Fruit fly (Drosophila melanogaster) whole organism, embryonic: ENCODE data around the gene Ccdc58.

Experiments used
- Bteb2 ChIP-seq: fragments of 200-800 bp; sonication (Bioruptor generic); optimal IDR thresholded peaks from 2 replicates; lab custom pipeline; 2016; ENCODE audit warnings: missing biosample characterization, missing genetic modification characterization
- CG11085 ChIP-seq: fragments of 200-800 bp; sonication (Bioruptor generic); IDR thresholded peaks from 2 replicates; pipeline ENCODE4 v1.3.6; 2022; ENCODE audit warnings: missing biosample characterization, missing genetic modification characterization
- CG1233 ChIP-seq: fragments of 200-800 bp; sonication (Bioruptor generic); optimal IDR thresholded peaks from 4 replicates; lab custom pipeline; 2018; ENCODE audit warnings: missing biosample characterization, mild to moderate bottlenecking, missing genetic modification characterization
- CG14710 ChIP-seq: fragments of 200-800 bp; sonication (Bioruptor generic); optimal IDR thresholded peaks from 3 replicates; lab custom pipeline; 2019; ENCODE audit warnings: missing biosample characterization, mild to moderate bottlenecking, missing genetic modification characterization, moderate library complexity
- CG16863 ChIP-seq: fragments of 200-800 bp; sonication (Bioruptor generic); optimal IDR thresholded peaks from 3 replicates; lab custom pipeline; 2016; ENCODE audit warnings: missing biosample characterization, missing genetic modification characterization
- CG3995 ChIP-seq: fragments of 200-800 bp; sonication (Bioruptor generic); optimal IDR thresholded peaks from 3 replicates; lab custom pipeline; 2016; ENCODE audit warnings: missing biosample characterization, missing genetic modification characterization
- CG4404 ChIP-seq: fragments of 200-800 bp; sonication (Bioruptor generic); IDR thresholded peaks from 2 replicates; pipeline ENCODE4 v1.3.6; 2022; ENCODE audit warnings: missing biosample characterization, missing genetic modification characterization
- CG4707 ChIP-seq: fragments of 200-800 bp; sonication (Bioruptor generic); optimal IDR thresholded peaks from 2 replicates; lab custom pipeline; 2018; ENCODE audit warnings: missing biosample characterization, mild to moderate bottlenecking, missing genetic modification characterization, moderate library complexity
- CG6272 ChIP-seq: fragments of 200-800 bp; sonication (Bioruptor generic); IDR thresholded peaks from 2 replicates; pipeline ENCODE4 v1.3.6; 2022; ENCODE audit warnings: missing biosample characterization, missing genetic modification characterization
- CG6689 ChIP-seq: fragments of 200-800 bp; sonication (Bioruptor generic); IDR thresholded peaks from 2 replicates; pipeline ENCODE4 v1.3.6; 2022; ENCODE audit warnings: missing biosample characterization, missing genetic modification characterization
- CG6791 ChIP-seq: fragments of 200-800 bp; sonication (Bioruptor generic); IDR thresholded peaks from 3 replicates; pipeline ENCODE4 v1.3.6; 2022; ENCODE audit warnings: missing biosample characterization, missing genetic modification characterization; ENCODE audit not compliant: partially characterized antibody
- CG6854 ChIP-seq: fragments of 200-800 bp; sonication (Bioruptor generic); optimal IDR thresholded peaks from 3 replicates; lab custom pipeline; 2017; ENCODE audit warnings: missing biosample characterization, mild to moderate bottlenecking, missing genetic modification characterization
- CG7786 ChIP-seq: fragments of 200-800 bp; sonication (Bioruptor generic); optimal IDR thresholded peaks from 2 replicates; lab custom pipeline; 2016; ENCODE audit warnings: missing biosample characterization, missing genetic modification characterization
- CG8281 ChIP-seq: fragments of 200-800 bp; sonication (Bioruptor generic); optimal IDR thresholded peaks from 2 replicates; lab custom pipeline; 2018; ENCODE audit warnings: missing biosample characterization, mild to moderate bottlenecking, missing genetic modification characterization, moderate library complexity
- CG9932 ChIP-seq: fragments of 200-800 bp; sonication (Bioruptor generic); IDR thresholded peaks from 2 replicates; pipeline ENCODE4 v1.3.6; 2022; ENCODE audit warnings: missing biosample characterization, missing genetic modification characterization
- CTCF ChIP-seq: fragments of 200-800 bp; sonication (Bioruptor generic); optimal IDR thresholded peaks from 2 replicates; lab custom pipeline; 2017; ENCODE audit warnings: missing biosample characterization, mild to moderate bottlenecking, missing genetic modification characterization, moderate library complexity
- CoRest ChIP-seq: fragments of 200-800 bp; sonication (Bioruptor generic); optimal IDR thresholded peaks from 3 replicates; lab custom pipeline; 2018; ENCODE audit warnings: missing biosample characterization, mild to moderate bottlenecking, missing genetic modification characterization, moderate library complexity
- Doc2 ChIP-seq: fragments of 200-800 bp; sonication (Bioruptor generic); IDR thresholded peaks from 2 replicates; pipeline ENCODE4 v1.3.6; 2022; ENCODE audit warnings: missing biosample characterization, missing genetic modification characterization
- Dp ChIP-seq: fragments of 200-800 bp; sonication (Bioruptor generic); optimal IDR thresholded peaks from 2 replicates; lab custom pipeline; 2018; ENCODE audit warnings: missing biosample characterization, mild to moderate bottlenecking, missing genetic modification characterization, moderate library complexity
- HHEX ChIP-seq: fragments of 200-800 bp; sonication (Bioruptor generic); optimal IDR thresholded peaks from 3 replicates; lab custom pipeline; 2017; ENCODE audit warnings: missing biosample characterization, mild to moderate bottlenecking, missing genetic modification characterization, missing genetic modification reagents
- HLH54F ChIP-seq: fragments of 200-800 bp; sonication (Bioruptor generic); optimal IDR thresholded peaks from 3 replicates; lab custom pipeline; 2016; ENCODE audit warnings: missing biosample characterization, missing genetic modification characterization
- Hmx ChIP-seq: fragments of 200-800 bp; sonication (Bioruptor generic); optimal IDR thresholded peaks from 2 replicates; lab custom pipeline; 2016; ENCODE audit warnings: missing biosample characterization, missing genetic modification characterization
- Hsf ChIP-seq: fragments of 200-800 bp; sonication (Bioruptor generic); optimal IDR thresholded peaks from 3 replicates; lab custom pipeline; 2016; ENCODE audit warnings: missing biosample characterization, missing genetic modification characterization
- Lim3 ChIP-seq: fragments of 200-800 bp; sonication (Bioruptor generic); IDR thresholded peaks from 2 replicates; pipeline ENCODE4 v1.3.6; 2022; ENCODE audit warnings: missing biosample characterization, missing genetic modification characterization
- NC2α ChIP-seq: fragments of 200-800 bp; sonication (Bioruptor generic); optimal IDR thresholded peaks from 2 replicates; lab custom pipeline; 2016; ENCODE audit warnings: missing biosample characterization, missing genetic modification characterization
- PHDP ChIP-seq: fragments of 200-800 bp; sonication (Bioruptor generic); optimal IDR thresholded peaks from 3 replicates; lab custom pipeline; 2018; ENCODE audit warnings: missing biosample characterization, mild to moderate bottlenecking, missing genetic modification characterization, moderate library complexity
- Ptx1 ChIP-seq: fragments of 200-800 bp; sonication (Bioruptor generic); IDR thresholded peaks from 2 replicates; pipeline ENCODE4 v1.3.6; 2022; ENCODE audit warnings: missing biosample characterization, missing genetic modification characterization
- Ravus ChIP-seq: fragments of 200-800 bp; sonication (Bioruptor generic); IDR thresholded peaks from 2 replicates; pipeline ENCODE4 v1.3.6; 2022; ENCODE audit warnings: missing biosample characterization, missing genetic modification characterization
- Sry-δ ChIP-seq: fragments of 200-800 bp; sonication (Bioruptor generic); optimal IDR thresholded peaks from 2 replicates; lab custom pipeline; 2016; ENCODE audit warnings: missing biosample characterization, missing genetic modification characterization
- Xbp1 ChIP-seq: fragments of 200-800 bp; sonication (Bioruptor generic); optimal IDR thresholded peaks from 3 replicates; lab custom pipeline; 2016; ENCODE audit warnings: missing biosample characterization, mild to moderate bottlenecking, missing genetic modification characterization
- abd-A ChIP-seq: fragments of 200-800 bp; sonication (Bioruptor generic); optimal IDR thresholded peaks from 3 replicates; lab custom pipeline; 2019; ENCODE audit warnings: missing biosample characterization, mild to moderate bottlenecking, missing genetic modification characterization, moderate library complexity
- amos ChIP-seq: fragments of 200-800 bp; sonication (Bioruptor generic); IDR thresholded peaks from 2 replicates; pipeline ENCODE4 v1.3.6; 2022; ENCODE audit warnings: missing biosample characterization, missing genetic modification characterization; ENCODE audit not compliant: partially characterized antibody
- bcd ChIP-seq: fragments of 200-800 bp; sonication (Bioruptor generic); optimal IDR thresholded peaks from 2 replicates; lab custom pipeline; 2017; ENCODE audit warnings: missing biosample characterization, mild to moderate bottlenecking, missing genetic modification characterization
- cad ChIP-seq: fragments of >200 bp; optimal IDR thresholded peaks from 2 replicates; lab custom pipeline; 2017; ENCODE audit warnings: missing biosample characterization, missing genetic modification characterization
- cas ChIP-seq: fragments of 200-800 bp; sonication (Bioruptor generic); IDR thresholded peaks from 2 replicates; pipeline ENCODE4 v1.3.6; 2022; ENCODE audit warnings: missing biosample characterization, missing genetic modification characterization
- cg ChIP-seq: fragments of 200-800 bp; sonication (Bioruptor generic); optimal IDR thresholded peaks from 3 replicates; lab custom pipeline; 2019; ENCODE audit warnings: missing biosample characterization, mild to moderate bottlenecking, missing genetic modification characterization, moderate library complexity
- dati ChIP-seq: fragments of 200-800 bp; sonication (Bioruptor generic); IDR thresholded peaks from 2 replicates; pipeline ENCODE4 v1.3.6; 2022; ENCODE audit warnings: missing biosample characterization, missing genetic modification characterization
- fru ChIP-seq: fragments of >200 bp; optimal IDR thresholded peaks from 2 replicates; lab custom pipeline; 2017
- gsb ChIP-seq: fragments of 200-800 bp; sonication (Bioruptor generic); IDR thresholded peaks from 2 replicates; pipeline ENCODE4 v1.3.6; 2022; ENCODE audit warnings: missing biosample characterization, missing genetic modification characterization
- jumu ChIP-seq: fragments of 200-800 bp; sonication (Bioruptor generic); optimal IDR thresholded peaks from 3 replicates; lab custom pipeline; 2016; ENCODE audit warnings: missing biosample characterization, missing genetic modification characterization
- klu ChIP-seq: fragments of 200-800 bp; sonication (Bioruptor generic); IDR thresholded peaks from 2 replicates; pipeline ENCODE4 v1.3.6; 2022; ENCODE audit warnings: missing biosample characterization, missing genetic modification characterization
- lov ChIP-seq, 2 experiments: fragments of 200-800 bp in 1 of 2; fragments of >200 bp in 1 of 2; sonication (Bioruptor generic) in 1 of 2; IDR thresholded peaks in 1 of 2; optimal IDR thresholded peaks in 1 of 2; 2 replicates in 1 of 2; 3 replicates in 1 of 2; pipeline versions ENCODE4 v1.3.6 to Lab custom; 2017 to 2022; ENCODE audit warnings: missing biosample characterization in 1 of 2, missing genetic modification characterization in 1 of 2
- mam ChIP-seq: fragments of 200-800 bp; sonication (Bioruptor generic); optimal IDR thresholded peaks from 3 replicates; lab custom pipeline; 2016; ENCODE audit warnings: missing biosample characterization, missing genetic modification characterization
- pita ChIP-seq: fragments of 200-800 bp; sonication (Bioruptor generic); optimal IDR thresholded peaks from 2 replicates; lab custom pipeline; 2017; ENCODE audit warnings: missing biosample characterization, mild to moderate bottlenecking, missing genetic modification characterization
- repo ChIP-seq: fragments of 200-800 bp; sonication (Bioruptor generic); optimal IDR thresholded peaks from 2 replicates; lab custom pipeline; 2016; ENCODE audit warnings: missing biosample characterization, missing genetic modification characterization
- sens-2 ChIP-seq: fragments of 200-800 bp; sonication (Bioruptor generic); IDR thresholded peaks from 2 replicates; pipeline ENCODE4 v1.3.6; 2022; ENCODE audit warnings: missing biosample characterization, missing genetic modification characterization
- seq ChIP-seq: fragments of 200-800 bp; sonication (Bioruptor generic); IDR thresholded peaks from 2 replicates; pipeline ENCODE4 v1.3.6; 2022; ENCODE audit warnings: missing biosample characterization, missing genetic modification characterization
- sim ChIP-seq: fragments of 200-800 bp; sonication (Bioruptor generic); IDR thresholded peaks from 2 replicates; pipeline ENCODE4 v1.3.6; 2022; ENCODE audit warnings: missing biosample characterization, missing genetic modification characterization
- ssp ChIP-seq: fragments of 200-800 bp; sonication (Bioruptor generic); IDR thresholded peaks from 2 replicates; pipeline ENCODE4 v1.3.6; 2022; ENCODE audit warnings: missing biosample characterization, missing genetic modification characterization
- trem ChIP-seq: fragments of 200-800 bp; optimal IDR thresholded peaks from 3 replicates; lab custom pipeline; 2019; ENCODE audit warnings: missing biosample characterization, mild to moderate bottlenecking, missing genetic modification characterization, moderate library complexity
- tx ChIP-seq: fragments of 200-800 bp; sonication (Bioruptor generic); optimal IDR thresholded peaks from 2 replicates; lab custom pipeline; 2016; ENCODE audit warnings: missing biosample characterization, missing genetic modification characterization
- wor ChIP-seq: fragments of 200-800 bp; sonication (Bioruptor generic); IDR thresholded peaks from 2 replicates; pipeline ENCODE4 v1.3.6; 2022; ENCODE audit warnings: missing biosample characterization, missing genetic modification characterization

Gene Ccdc58

dm6 chr3L:19834143-19834794, 29.3 kb downstream of the Ccdc58 start, which contains the start of the genes trc and CG32221 (continued):
- TF ChIP-seq ssp (GFP tag; lab: Robert Waterston, UW) (peak; percentile 19; the same call in 1 of the 2 replicates), fru (lab: Kevin White, UChicago) (no peak), wor (GFP tag; lab: Robert Waterston, UW) (no peak), CG11085 (GFP tag; lab: Robert Waterston, UW) (peak; percentile 31; the same call in 1 of the 2 replicates), CG1233 (GFP tag; lab: Kevin White, UChicago) (peak; percentile 65), trem (tag; lab: Kevin White, UChicago) (peak; percentile 44), seq (GFP tag; lab: Robert Waterston, UW) (peak; percentile 48; the same call in 1 of the 2 replicates), CG4404 (GFP tag; lab: Robert Waterston, UW) (no peak), CoRest (tag; lab: Kevin White, UChicago) (peak; percentile 63), Sry-δ (peak; percentile 74), abd-A (tag; lab: Kevin White, UChicago) (no peak), CTCF (GFP tag; lab: Kevin White, UChicago) (no peak), CG6272 (GFP tag; lab: Robert Waterston, UW) (no peak), mam (GFP tag; lab: Kevin White, UChicago) (peak; percentile 17), CG6854 (no peak), Hsf (peak; percentile 41), CG16863 (no peak), pita (GFP tag; lab: Kevin White, UChicago) (no peak), NC2α (GFP tag; lab: Kevin White, UChicago) (no peak), sim (GFP tag; lab: Robert Waterston, UW) (no peak), gsb (no peak), CG3995 (peak; percentile 54), CG6791 (GFP tag; lab: Robert Waterston, UW) (peak; percentile 73; the same call in 2 of the 3 replicates), klu (GFP tag; lab: Robert Waterston, UW) (no peak), CG4707 (GFP tag; lab: Kevin White, UChicago) (no peak), Dp (GFP tag; lab: Kevin White, UChicago) (peak; percentile 47), HHEX (no peak), CG9932 (GFP tag; lab: Robert Waterston, UW) (peak; percentile 78), sens-2 (no peak), lov (optimal IDR thresholded peaks at IDR 0.05; lab: Kevin White, UChicago) (no peak), lov (GFP tag; IDR thresholded peaks at IDR 0.05; lab: Robert Waterston, UW) (0 out of 3 replicates have a peak, but pooled peaks have one; percentile 41), Bteb2 (GFP tag; lab: Kevin White, UChicago) (no peak), tx (no peak), Lim3 (GFP tag; lab: Robert Waterston, UW) (no peak), cad (GFP tag; lab: Kevin White, UChicago) (no peak), HLH54F (no peak), CG14710 (tag; lab: Kevin White, UChicago) (peak; percentile 65), CG6689 (GFP tag; lab: Robert Waterston, UW) (no peak), cg (GFP tag; lab: Kevin White, UChicago) (no peak), Xbp1 (GFP tag; lab: Kevin White, UChicago) (peak; percentile 52), amos (GFP tag; lab: Robert Waterston, UW) (peak; percentile 81), Ravus (GFP tag; lab: Robert Waterston, UW) (no peak), PHDP (no peak), cas (GFP tag; lab: Robert Waterston, UW) (no peak), CG7786 (GFP tag; lab: Kevin White, UChicago) (no peak), repo (GFP tag; lab: Kevin White, UChicago) (no peak), bcd (GFP tag; lab: Kevin White, UChicago) (no peak), Doc2 (GFP tag; lab: Robert Waterston, UW) (no peak), Hmx (GFP tag; lab: Kevin White, UChicago) (no peak), CG8281 (tag; lab: Kevin White, UChicago) (no peak), jumu (GFP tag; lab: Kevin White, UChicago) (no peak), Ptx1 (GFP tag; lab: Robert Waterston, UW) (peak; percentile 57), dati (GFP tag; lab: Robert Waterston, UW) (no peak)
